Worm (Caenorhabditis elegans) whole organism, L3 larva: ENCODE results near the gene F59B8.1.

ENCODE experiments used
- fkh-2 ChIP-seq: fragments of 150-350 bp; optimal IDR thresholded peaks from 2 replicates; lab custom pipeline; 2014; ENCODE audit warnings: missing biosample characterization, missing genetic modification reagents, missing genetic modification characterization
- pqm-1 ChIP-seq: fragments of 150-350 bp; optimal IDR thresholded peaks from 2 replicates; lab custom pipeline; 2017; ENCODE audit warnings: missing biosample characterization, missing genetic modification characterization, inconsistent platforms

- no peak for TF ChIP-seq pqm-1 (tag; lab: Kevin White, UChicago)
- TF ChIP-seq fkh-2 (tag; lab: Kevin White, UChicago): no peak
These were observed 20.1 kb upstream of the F59B8.1 start, which contains the start of gene F56D5.5 for ce11 chrIV:9408004-9408403.
